Fruit fly (Drosophila melanogaster) whole organism, adult: ENCODE data around the gene CG17260.

Experiments
- CG11617 ChIP-seq: fragments of 200-800 bp; sonication (Bioruptor generic); optimal IDR thresholded peaks from 2 replicates; lab custom pipeline; 2017; ENCODE audit warnings: mild to moderate bottlenecking, missing biosample characterization, missing genetic modification reagents, missing genetic modification characterization
- CG12768 ChIP-seq: fragments of 200-800 bp; sonication (Bioruptor generic); optimal IDR thresholded peaks from 2 replicates; lab custom pipeline; 2017; ENCODE audit warnings: missing biosample characterization, missing genetic modification characterization, mild to moderate bottlenecking, moderate library complexity, missing genetic modification reagents
- CG14711 ChIP-seq: fragments of 200-800 bp; sonication (Bioruptor generic); optimal IDR thresholded peaks from 2 replicates; lab custom pipeline; 2018; ENCODE audit warnings: missing biosample characterization, mild to moderate bottlenecking, missing genetic modification characterization, moderate library complexity
- CG1620 ChIP-seq: fragments of 200-800 bp; sonication (Bioruptor generic); optimal IDR thresholded peaks from 2 replicates; lab custom pipeline; 2016; ENCODE audit warnings: missing biosample characterization, missing genetic modification characterization
- CG33017 ChIP-seq: fragments of 200-800 bp; sonication (Bioruptor generic); optimal IDR thresholded peaks from 2 replicates; lab custom pipeline; 2018; ENCODE audit warnings: missing biosample characterization, mild to moderate bottlenecking, missing genetic modification characterization, moderate library complexity
- CG5204 ChIP-seq: fragments of 200-800 bp; sonication (Bioruptor generic); optimal IDR thresholded peaks from 2 replicates; lab custom pipeline; 2016; ENCODE audit warnings: missing biosample characterization, missing genetic modification characterization
- CG7045 ChIP-seq: fragments of 200-800 bp; sonication (Bioruptor generic); optimal IDR thresholded peaks from 2 replicates; lab custom pipeline; 2017; ENCODE audit warnings: missing biosample characterization, mild to moderate bottlenecking, missing genetic modification characterization
- CG7101 ChIP-seq: fragments of 200-800 bp; sonication (Bioruptor generic); optimal IDR thresholded peaks from 2 replicates; lab custom pipeline; 2018; ENCODE audit warnings: missing biosample characterization, mild to moderate bottlenecking, missing genetic modification characterization, moderate library complexity
- Clk ChIP-seq: fragments of 200-800 bp; sonication (Bioruptor generic); optimal IDR thresholded peaks from 2 replicates; lab custom pipeline; 2017; ENCODE audit warnings: missing biosample characterization, missing genetic modification characterization
- Crg-1 ChIP-seq: fragments of 200-800 bp; sonication (Bioruptor generic); optimal IDR thresholded peaks from 2 replicates; lab custom pipeline; 2016; ENCODE audit warnings: missing biosample characterization, missing genetic modification characterization
- Hr96 ChIP-seq: fragments of 200-800 bp; sonication (Bioruptor generic); optimal IDR thresholded peaks from 2 replicates; lab custom pipeline; 2016; ENCODE audit warnings: missing biosample characterization, missing genetic modification characterization
- Mnt ChIP-seq: fragments of 200-800 bp; sonication (Bioruptor generic); optimal IDR thresholded peaks from 2 replicates; lab custom pipeline; 2016; ENCODE audit warnings: missing biosample characterization, mild to moderate bottlenecking, missing genetic modification characterization
- bab1 ChIP-seq: fragments of 200-800 bp; sonication (Bioruptor generic); optimal IDR thresholded peaks from 3 replicates; lab custom pipeline; 2019; ENCODE audit warnings: missing biosample characterization, mild to moderate bottlenecking, missing genetic modification characterization, moderate library complexity
- cic ChIP-seq: fragments of 200-800 bp; sonication (Bioruptor generic); optimal IDR thresholded peaks from 2 replicates; lab custom pipeline; 2017; ENCODE audit warnings: missing biosample characterization, mild to moderate bottlenecking, missing genetic modification characterization, moderate library complexity
- cnc ChIP-seq, 2 experiments: fragments of >200 bp; optimal IDR thresholded peaks; 2 replicates each; lab custom pipeline; 2017
- kay ChIP-seq: fragments of 200-800 bp; sonication (Bioruptor generic); peaks from one replicate; lab custom pipeline; 2016; ENCODE audit warnings: missing biosample characterization, missing genetic modification characterization, borderline replicate concordance
- ovo ChIP-seq: fragments of 200-800 bp; sonication (Bioruptor generic); optimal IDR thresholded peaks from 2 replicates; lab custom pipeline; 2016; ENCODE audit warnings: missing biosample characterization, missing genetic modification characterization
- pad ChIP-seq: fragments of 200-800 bp; sonication (Bioruptor generic); optimal IDR thresholded peaks from 3 replicates; lab custom pipeline; 2017; ENCODE audit warnings: missing biosample characterization, missing genetic modification characterization, mild to moderate bottlenecking, moderate library complexity, missing genetic modification reagents
- tj ChIP-seq: fragments of 200-800 bp; sonication (Bioruptor generic); optimal IDR thresholded peaks from 3 replicates; lab custom pipeline; 2017; ENCODE audit warnings: missing biosample characterization, mild to moderate bottlenecking, missing genetic modification characterization, moderate library complexity
- toe ChIP-seq: fragments of 200-800 bp; sonication (Bioruptor generic); optimal IDR thresholded peaks from 2 replicates; lab custom pipeline; 2016; ENCODE audit warnings: missing biosample characterization, missing genetic modification characterization

The CG17260 gene

DNA sequence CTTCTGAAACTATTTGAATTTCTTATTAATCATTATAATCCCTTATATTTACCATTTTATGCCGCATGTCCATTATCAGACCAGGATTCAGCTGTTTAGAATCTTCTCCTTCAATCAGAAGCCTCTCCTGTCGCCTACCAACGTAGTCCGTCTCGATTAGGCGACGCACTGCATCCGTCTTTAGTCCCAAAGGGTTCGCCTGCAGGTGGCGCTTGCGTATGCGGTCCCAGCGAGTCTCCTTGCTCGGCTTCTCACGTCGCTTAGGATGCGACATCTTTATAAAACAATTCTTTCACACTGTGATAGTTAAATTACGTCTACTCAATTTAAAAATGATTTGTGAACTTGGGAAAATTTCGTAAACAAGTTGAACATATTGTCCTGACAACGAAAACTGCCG lies 2.1 kb upstream of the CG17260 start, which contains the start of gene CG17258:
CG17258 (minus strand) TSS at position 380 of the 400 bp plus-strand sequence.
- TF ChIP-seq cic (GFP tag; lab: Kevin White, UChicago), result no peak
- no peak for TF ChIP-seq CG1620 (GFP tag; lab: Kevin White, UChicago)
- no peak for TF ChIP-seq kay
- TF ChIP-seq CG12768 (GFP tag; lab: Kevin White, UChicago), result no peak
- no peak for TF ChIP-seq Mnt
- no peak for TF ChIP-seq CG14711 (tag; lab: Kevin White, UChicago)
- TF ChIP-seq CG7101 (tag; lab: Kevin White, UChicago), result no peak
- TF ChIP-seq pad, result no peak
- no peak for TF ChIP-seq toe
- TF ChIP-seq ovo (GFP tag; lab: Kevin White, UChicago), result no peak
- no peak for TF ChIP-seq Crg-1 (GFP tag; lab: Kevin White, UChicago)
- TF ChIP-seq bab1 (GFP tag; lab: Kevin White, UChicago), result no peak
- TF ChIP-seq CG33017 (tag; lab: Kevin White, UChicago), result no peak
- TF ChIP-seq cnc (optimal IDR thresholded peaks at IDR 0.05; lab: Kevin White, UChicago), result no peak
- TF ChIP-seq CG7045 (GFP tag; lab: Kevin White, UChicago), result no peak
- no peak for TF ChIP-seq Hr96

DNA sequence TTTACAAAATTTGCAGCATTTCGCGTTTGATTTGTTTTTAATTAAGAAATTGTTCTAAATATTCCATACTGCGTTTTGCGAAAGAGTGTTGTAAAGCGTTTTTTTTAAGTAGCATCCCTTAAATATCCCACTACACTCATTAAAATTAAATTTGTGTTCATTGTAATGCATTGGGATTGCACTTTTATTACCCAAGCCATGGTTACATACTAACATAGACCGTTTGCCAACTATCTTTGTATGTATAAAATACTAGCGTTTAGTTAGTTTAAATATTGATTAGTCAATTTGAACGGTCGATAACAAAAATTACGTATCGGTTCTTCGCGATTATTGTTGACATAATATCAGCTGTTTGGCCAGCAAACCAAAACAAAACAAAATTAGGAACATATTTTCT lies 2.7 kb downstream of the CG17260 start, which contains the start of the genes cnir and CG17221:
cnir (minus strand) TSS at position 39 of the 400 bp plus-strand sequence.
CG17221 (plus strand) TSS at position 203 of the 400 bp plus-strand sequence.
- TF ChIP-seq tj (GFP tag; lab: Kevin White, UChicago), result peak; percentile 65
- peak; percentile 69 for TF ChIP-seq pad
- peak; percentile 78 for TF ChIP-seq CG11617 (GFP tag; lab: Kevin White, UChicago)
- TF ChIP-seq cic (GFP tag; lab: Kevin White, UChicago), result peak; percentile 59
- TF ChIP-seq Clk (GFP tag; lab: Kevin White, UChicago), result peak; percentile 31
- TF ChIP-seq CG7101 (tag; lab: Kevin White, UChicago), result peak; percentile 84
- TF ChIP-seq CG5204 (GFP tag; lab: Kevin White, UChicago), result peak; percentile 87
- TF ChIP-seq kay, result peak; percentile 99
- peak; percentile 85 for TF ChIP-seq Hr96
- TF ChIP-seq bab1 (GFP tag; lab: Kevin White, UChicago), result peak; percentile 75
- TF ChIP-seq CG12768 (GFP tag; lab: Kevin White, UChicago), result peak; percentile 77
- TF ChIP-seq toe, result peak; percentile 93
- TF ChIP-seq cnc (optimal IDR thresholded peaks at IDR 0.05; lab: Kevin White, UChicago), result no peak
- peak; percentile 85 for TF ChIP-seq Mnt
- peak; percentile 92 for TF ChIP-seq CG1620 (GFP tag; lab: Kevin White, UChicago)
- peak; percentile 77 for TF ChIP-seq CG33017 (tag; lab: Kevin White, UChicago)
- peak; percentile 72 for TF ChIP-seq CG14711 (tag; lab: Kevin White, UChicago)
- peak; percentile 73 for TF ChIP-seq CG7045 (GFP tag; lab: Kevin White, UChicago)
- TF ChIP-seq ovo (GFP tag; lab: Kevin White, UChicago), result peak; percentile 43
- TF ChIP-seq Crg-1 (GFP tag; lab: Kevin White, UChicago), result peak; percentile 86

DNA sequence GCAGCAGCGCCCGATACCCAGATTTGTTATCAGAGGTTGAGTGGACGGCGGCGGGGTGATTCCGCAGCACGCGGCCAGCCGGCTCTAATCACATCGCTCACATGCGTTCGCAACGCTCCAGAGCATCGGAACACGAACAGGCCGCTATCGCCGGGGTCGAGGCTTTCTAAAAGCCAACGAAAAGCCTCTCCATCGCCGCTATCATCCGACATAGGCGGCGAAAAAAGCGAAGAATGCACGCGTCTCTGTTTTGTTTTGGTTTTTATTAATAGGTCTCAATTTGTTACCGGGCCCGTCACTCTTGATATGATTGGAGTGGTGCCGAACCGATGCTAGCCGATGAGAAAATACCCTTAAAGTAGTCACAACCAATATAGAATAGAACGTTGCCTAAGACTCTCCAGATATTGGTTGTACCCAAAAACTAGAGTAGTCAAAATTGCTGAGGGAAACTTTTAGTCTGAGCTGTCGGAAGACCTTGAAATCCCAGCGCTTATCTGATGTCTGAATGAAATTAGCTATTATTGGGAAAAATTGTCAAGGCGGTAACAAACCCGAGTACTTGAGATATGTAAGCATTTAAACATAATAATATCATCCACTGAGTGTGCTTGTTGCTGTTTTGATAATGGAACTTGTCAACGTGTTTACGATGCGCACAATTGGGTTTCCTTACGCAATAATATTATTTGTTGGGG lies 5.0 kb downstream of the CG17260 start, which contains the start of gene CG17261:
CG17261 (plus strand) TSS at position 634 of the 698 bp plus-strand sequence.
- TF ChIP-seq kay (peak; percentile 74), CG14711 (tag; lab: Kevin White, UChicago) (peak; percentile 35), cnc (optimal IDR thresholded peaks at IDR 0.05; lab: Kevin White, UChicago) (no peak), toe (no peak), cic (GFP tag; lab: Kevin White, UChicago) (peak; percentile 49), CG7101 (tag; lab: Kevin White, UChicago) (peak; percentile 39), Mnt (peak; percentile 74)

- TF ChIP-seq Clk (GFP tag; lab: Kevin White, UChicago) (no peak), kay (no peak), Mnt (no peak), CG33017 (tag; lab: Kevin White, UChicago) (no peak), cic (GFP tag; lab: Kevin White, UChicago) (peak; percentile 3)
Measured at dm6 chr2L:3043647-3044046, 6.6 kb downstream of the CG17260 start, which contains the start of gene FASN2. TSS of gene FASN2 (plus strand) at chr2L:3043947.

DNA sequence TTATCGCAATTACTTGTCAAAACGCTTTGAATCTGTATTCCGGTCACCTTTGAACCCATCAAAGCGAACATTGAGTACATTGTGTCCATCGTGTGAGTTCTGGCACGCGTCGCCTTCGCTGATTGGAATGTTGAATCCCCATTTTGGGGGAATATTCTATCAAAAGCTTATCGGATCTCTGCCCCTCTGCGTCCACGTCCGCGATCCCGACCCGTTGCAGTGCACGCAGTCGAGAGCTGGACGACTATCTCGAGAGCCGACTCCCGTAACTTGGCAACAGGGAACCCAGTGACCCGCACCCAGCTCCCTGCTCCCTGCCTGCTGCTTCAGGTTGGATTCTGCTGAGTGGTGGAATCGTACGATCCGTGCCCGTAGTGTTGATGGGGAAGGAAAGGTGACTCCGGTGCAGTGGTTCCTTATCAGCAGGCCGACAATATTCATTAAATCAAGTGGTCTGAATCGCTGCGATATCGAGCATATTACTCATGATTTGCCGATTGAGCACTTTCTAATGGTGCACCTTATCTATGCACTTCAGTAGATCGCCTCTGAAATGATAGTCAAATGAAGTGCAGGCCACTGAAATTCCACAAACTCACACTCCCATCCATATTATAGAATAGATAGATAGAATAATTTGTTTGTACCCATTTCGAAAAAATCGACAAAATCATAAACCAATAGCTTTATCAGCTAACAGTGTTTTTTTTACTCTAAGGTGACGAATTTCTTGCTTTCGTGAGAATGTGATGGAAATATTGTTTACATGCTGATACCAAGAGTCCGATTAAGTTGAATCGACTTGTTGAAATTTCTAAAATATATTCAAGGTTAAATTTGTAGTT lies 7.9 kb downstream of the CG17260 start:
- TF ChIP-seq Clk (GFP tag; lab: Kevin White, UChicago) (peak; percentile 6), cnc (optimal IDR thresholded peaks at IDR 0.05; lab: Kevin White, UChicago) (no peak), CG5204 (GFP tag; lab: Kevin White, UChicago) (no peak), CG7101 (tag; lab: Kevin White, UChicago) (no peak), pad (no peak), kay (peak; percentile 95), CG11617 (GFP tag; lab: Kevin White, UChicago) (peak; percentile 6), Mnt (peak; percentile 18), CG12768 (GFP tag; lab: Kevin White, UChicago) (peak; percentile 36), CG14711 (tag; lab: Kevin White, UChicago) (peak; percentile 11), cic (GFP tag; lab: Kevin White, UChicago) (peak; percentile 82), Hr96 (peak; percentile 1), tj (GFP tag; lab: Kevin White, UChicago) (peak; percentile 77)
